Fruit fly (Drosophila melanogaster) whole organism, embryonic: Measurements from ENCODE around the gene Mrgn1.

Source experiments
- Bgb ChIP-seq: fragments of 200-800 bp; sonication (Bioruptor generic); IDR thresholded peaks from 2 replicates; pipeline ENCODE4 v1.3.6; 2022; ENCODE audit warnings: missing biosample characterization, missing genetic modification characterization; ENCODE audit not compliant: partially characterized antibody
- CG10267 ChIP-seq: fragments of 200-800 bp; sonication (Bioruptor generic); optimal IDR thresholded peaks from 2 replicates; lab custom pipeline; 2018; ENCODE audit warnings: missing biosample characterization, mild to moderate bottlenecking, missing genetic modification characterization, moderate library complexity
- CG11695 ChIP-seq: fragments of 200-800 bp; sonication (Bioruptor generic); IDR thresholded peaks from 3 replicates; pipeline ENCODE4 v1.3.6; 2022; ENCODE audit warnings: missing biosample characterization, missing genetic modification characterization
- CG12391 ChIP-seq: fragments of 200-800 bp; sonication (Bioruptor generic); optimal IDR thresholded peaks from 3 replicates; lab custom pipeline; 2018; ENCODE audit warnings: missing biosample characterization, mild to moderate bottlenecking, missing genetic modification characterization, moderate library complexity
- CG13894 ChIP-seq: fragments of 200-800 bp; sonication (Bioruptor generic); optimal IDR thresholded peaks from 3 replicates; lab custom pipeline; 2018; ENCODE audit warnings: missing biosample characterization, mild to moderate bottlenecking, missing genetic modification characterization, moderate library complexity
- CG15073 ChIP-seq: fragments of 200-800 bp; sonication (Bioruptor generic); optimal IDR thresholded peaks from 2 replicates; lab custom pipeline; 2016; ENCODE audit warnings: missing biosample characterization, missing genetic modification characterization
- CG31224 ChIP-seq: fragments of 200-800 bp; sonication (Bioruptor generic); IDR thresholded peaks from 2 replicates; pipeline ENCODE4 v1.3.6; 2022; ENCODE audit warnings: missing biosample characterization, missing genetic modification characterization
- CG32772 ChIP-seq: fragments of 200-800 bp; sonication (Bioruptor generic); IDR thresholded peaks from 2 replicates; pipeline ENCODE4 v1.3.6; 2022; ENCODE audit warnings: missing biosample characterization, missing genetic modification characterization
- CG4282 ChIP-seq: fragments of 200-800 bp; sonication (Bioruptor generic); optimal IDR thresholded peaks from 2 replicates; lab custom pipeline; 2016; ENCODE audit warnings: missing biosample characterization, missing genetic modification characterization
- CG4328 ChIP-seq: fragments of 200-800 bp; sonication (Bioruptor generic); optimal IDR thresholded peaks from 3 replicates; lab custom pipeline; 2017; ENCODE audit warnings: missing biosample characterization, missing genetic modification reagents, missing genetic modification characterization
- CG4424 ChIP-seq: fragments of 200-800 bp; sonication (Bioruptor generic); optimal IDR thresholded peaks from 3 replicates; lab custom pipeline; 2016; ENCODE audit warnings: missing biosample characterization, missing genetic modification characterization
- CG7357 ChIP-seq: fragments of 200-800 bp; sonication (Bioruptor generic); IDR thresholded peaks from 3 replicates; pipeline ENCODE4 v1.3.6; 2022; ENCODE audit warnings: missing biosample characterization, missing genetic modification characterization
- CG7786 ChIP-seq: fragments of 200-800 bp; sonication (Bioruptor generic); optimal IDR thresholded peaks from 2 replicates; lab custom pipeline; 2016; ENCODE audit warnings: missing biosample characterization, missing genetic modification characterization
- CG8924 ChIP-seq: fragments of 200-800 bp; optimal IDR thresholded peaks from 3 replicates; lab custom pipeline; 2019; ENCODE audit warnings: missing biosample characterization, mild to moderate bottlenecking, missing genetic modification characterization, moderate library complexity
- CG9727 ChIP-seq: fragments of 200-800 bp; sonication (Bioruptor generic); optimal IDR thresholded peaks from 3 replicates; lab custom pipeline; 2017; ENCODE audit warnings: missing biosample characterization, mild to moderate bottlenecking, missing genetic modification characterization
- CG9932 ChIP-seq: fragments of 200-800 bp; sonication (Bioruptor generic); IDR thresholded peaks from 2 replicates; pipeline ENCODE4 v1.3.6; 2022; ENCODE audit warnings: missing biosample characterization, missing genetic modification characterization
- Camta ChIP-seq: fragments of 200-800 bp; sonication (Bioruptor generic); optimal IDR thresholded peaks from 2 replicates; lab custom pipeline; 2016; ENCODE audit warnings: missing biosample characterization, missing genetic modification characterization
- D ChIP-seq, 2 experiments: fragments of 200-800 bp in 1 of 2; fragments of >200 bp in 1 of 2; sonication (Bioruptor generic) in 1 of 2; optimal IDR thresholded peaks; 2 replicates in 1 of 2; 3 replicates in 1 of 2; lab custom pipeline; 2017; ENCODE audit warnings: mild to moderate bottlenecking in 1 of 2, missing biosample characterization in 1 of 2, missing genetic modification characterization in 1 of 2, missing genetic modification reagents in 1 of 2
- Fer2 ChIP-seq: fragments of 200-800 bp; sonication (Bioruptor generic); optimal IDR thresholded peaks from 2 replicates; lab custom pipeline; 2018; ENCODE audit warnings: missing biosample characterization, mild to moderate bottlenecking, missing genetic modification characterization, moderate library complexity
- H15 ChIP-seq: fragments of 200-800 bp; sonication (Bioruptor generic); IDR thresholded peaks from 3 replicates; pipeline ENCODE4 v1.3.6; 2022; ENCODE audit warnings: missing biosample characterization, missing genetic modification characterization
- HLH4C ChIP-seq: fragments of 200-800 bp; sonication (Bioruptor generic); IDR thresholded peaks from 3 replicates; pipeline ENCODE4 v1.3.6; 2022; ENCODE audit warnings: missing biosample characterization, missing genetic modification characterization; ENCODE audit not compliant: partially characterized antibody
- Hand ChIP-seq: fragments of 200-800 bp; sonication (Bioruptor generic); optimal IDR thresholded peaks from 2 replicates; lab custom pipeline; 2017; ENCODE audit warnings: mild to moderate bottlenecking, missing biosample characterization, missing genetic modification reagents, missing genetic modification characterization
- Hr51 ChIP-seq, 2 experiments: fragments of 200-800 bp; sonication (Bioruptor generic); optimal IDR thresholded peaks; 2 replicates in 1 of 2; 3 replicates in 1 of 2; lab custom pipeline; 2016 to 2018; ENCODE audit warnings: missing biosample characterization in 2 of 2, missing genetic modification characterization in 2 of 2, mild to moderate bottlenecking in 1 of 2, moderate library complexity in 1 of 2
- Max ChIP-seq: fragments of 200-800 bp; sonication (Bioruptor generic); optimal IDR thresholded peaks from 2 replicates; lab custom pipeline; 2016; ENCODE audit warnings: missing biosample characterization, mild to moderate bottlenecking, missing genetic modification characterization
- Meics ChIP-seq: fragments of 200-800 bp; sonication (Bioruptor generic); optimal IDR thresholded peaks from 2 replicates; lab custom pipeline; 2017; ENCODE audit warnings: missing biosample characterization, mild to moderate bottlenecking, missing genetic modification characterization
- Nf-YC ChIP-seq: fragments of 200-800 bp; optimal IDR thresholded peaks from 3 replicates; lab custom pipeline; 2019; ENCODE audit warnings: missing biosample characterization, mild to moderate bottlenecking, missing genetic modification characterization, moderate library complexity
- Taf1 ChIP-seq: fragments of 200-800 bp; sonication (Bioruptor generic); IDR thresholded peaks from 2 replicates; pipeline ENCODE4 v1.3.6; 2022; ENCODE audit warnings: missing biosample characterization, missing genetic modification characterization
- Tbp ChIP-seq: fragments of >200 bp; optimal IDR thresholded peaks from 2 replicates; lab custom pipeline; 2018; ENCODE audit warnings: missing biosample characterization, missing genetic modification characterization
- al ChIP-seq: fragments of 200-800 bp; sonication (Bioruptor generic); IDR thresholded peaks from 2 replicates; pipeline ENCODE4 v1.3.6; 2022; ENCODE audit warnings: missing biosample characterization, missing genetic modification characterization
- ap ChIP-seq: fragments of 200-800 bp; sonication (Bioruptor generic); IDR thresholded peaks from 2 replicates; pipeline ENCODE4 v1.3.6; 2022; ENCODE audit warnings: missing biosample characterization, missing genetic modification characterization
- bbx ChIP-seq: fragments of 200-800 bp; sonication (Bioruptor generic); IDR thresholded peaks from 2 replicates; pipeline ENCODE4 v1.3.6; 2022; ENCODE audit warnings: missing biosample characterization, missing genetic modification characterization; ENCODE audit not compliant: partially characterized antibody
- bowl ChIP-seq: fragments of 200-800 bp; sonication (Bioruptor generic); IDR thresholded peaks from 2 replicates; pipeline ENCODE4 v1.3.6; 2022; ENCODE audit warnings: missing biosample characterization, missing genetic modification characterization
- bsh ChIP-seq, 2 experiments: fragments of 200-800 bp; sonication (Bioruptor generic); optimal IDR thresholded peaks; 2 replicates each; lab custom pipeline; 2017 to 2018; ENCODE audit warnings: mild to moderate bottlenecking in 2 of 2, missing biosample characterization in 2 of 2, missing genetic modification characterization in 2 of 2, moderate library complexity in 1 of 2
- caup ChIP-seq: fragments of 200-800 bp; sonication (Bioruptor generic); optimal IDR thresholded peaks from 3 replicates; lab custom pipeline; 2017; ENCODE audit warnings: missing biosample characterization, mild to moderate bottlenecking, missing genetic modification characterization, moderate library complexity; ENCODE audit not compliant: severe bottlenecking
- chn ChIP-seq: fragments of 200-800 bp; sonication (Bioruptor generic); optimal IDR thresholded peaks from 2 replicates; lab custom pipeline; 2016; ENCODE audit warnings: missing biosample characterization, missing genetic modification characterization
- crc ChIP-seq: fragments of 200-800 bp; sonication (Bioruptor generic); optimal IDR thresholded peaks from 2 replicates; lab custom pipeline; 2016; ENCODE audit warnings: missing biosample characterization, missing genetic modification characterization
- danr ChIP-seq: fragments of 200-800 bp; sonication (Bioruptor generic); IDR thresholded peaks from 2 replicates; pipeline ENCODE4 v1.3.6; 2022; ENCODE audit warnings: missing biosample characterization, missing genetic modification characterization
- ems ChIP-seq: fragments of 200-800 bp; sonication (Bioruptor generic); optimal IDR thresholded peaks from 3 replicates; lab custom pipeline; 2016; ENCODE audit warnings: missing biosample characterization, missing genetic modification characterization
- en ChIP-seq: fragments of 200-800 bp; sonication (Bioruptor generic); optimal IDR thresholded peaks from 2 replicates; lab custom pipeline; 2016; ENCODE audit warnings: missing biosample characterization, missing genetic modification characterization
- ewg ChIP-seq: fragments of 200-800 bp; sonication (Bioruptor generic); optimal IDR thresholded peaks from 3 replicates; lab custom pipeline; 2017; ENCODE audit warnings: mild to moderate bottlenecking, missing biosample characterization, missing genetic modification reagents, missing genetic modification characterization
- gfzf ChIP-seq: fragments of 200-800 bp; sonication (Bioruptor generic); optimal IDR thresholded peaks from 2 replicates; lab custom pipeline; 2016; ENCODE audit warnings: missing biosample characterization, mild to moderate bottlenecking, missing genetic modification characterization, moderate library complexity
- gsb ChIP-seq: fragments of 200-800 bp; sonication (Bioruptor generic); IDR thresholded peaks from 2 replicates; pipeline ENCODE4 v1.3.6; 2022; ENCODE audit warnings: missing biosample characterization, missing genetic modification characterization
- lilli ChIP-seq: fragments of 200-800 bp; sonication (Bioruptor generic); optimal IDR thresholded peaks from 3 replicates; lab custom pipeline; 2016; ENCODE audit warnings: missing biosample characterization, missing genetic modification characterization
- lmd ChIP-seq: fragments of 200-800 bp; sonication (Bioruptor generic); IDR thresholded peaks from 2 replicates; pipeline ENCODE4 v1.3.6; 2022; ENCODE audit warnings: missing biosample characterization, missing genetic modification characterization
- nom ChIP-seq: fragments of 200-800 bp; sonication (Bioruptor generic); optimal IDR thresholded peaks from 2 replicates; lab custom pipeline; 2017; ENCODE audit warnings: missing biosample characterization, missing genetic modification characterization, mild to moderate bottlenecking, moderate library complexity, missing genetic modification reagents
- otp ChIP-seq: fragments of 200-800 bp; sonication (Bioruptor generic); IDR thresholded peaks from 3 replicates; pipeline ENCODE4, ENCODE4 v1.3.6; 2022; ENCODE audit warnings: missing biosample characterization, missing genetic modification characterization
- p53 ChIP-seq: fragments of 200-800 bp; sonication (Bioruptor generic); optimal IDR thresholded peaks from 2 replicates; lab custom pipeline; 2016; ENCODE audit warnings: missing biosample characterization, missing genetic modification characterization
- pros ChIP-seq: fragments of 200-800 bp; sonication (Bioruptor generic); optimal IDR thresholded peaks from 3 replicates; lab custom pipeline; 2019; ENCODE audit warnings: missing biosample characterization, mild to moderate bottlenecking, missing genetic modification characterization, moderate library complexity
- sens ChIP-seq: fragments of 200-800 bp; sonication (Bioruptor generic); peaks from one replicate; lab custom pipeline; 2016; ENCODE audit warnings: missing biosample characterization, missing genetic modification characterization
- shn ChIP-seq: fragments of 200-800 bp; sonication (Bioruptor generic); optimal IDR thresholded peaks from 3 replicates; lab custom pipeline; 2016; ENCODE audit warnings: missing biosample characterization, missing genetic modification characterization
- toy ChIP-seq: fragments of 200-800 bp; sonication (Bioruptor generic); IDR thresholded peaks from 2 replicates; pipeline ENCODE4 v1.3.6; 2022; ENCODE audit warnings: missing biosample characterization, missing genetic modification characterization
- tx ChIP-seq: fragments of 200-800 bp; sonication (Bioruptor generic); optimal IDR thresholded peaks from 2 replicates; lab custom pipeline; 2016; ENCODE audit warnings: missing biosample characterization, missing genetic modification characterization

Mrgn1 gene

dm6 chrX:13736174-13736482, 14.4 kb upstream of the Mrgn1 start, which contains the start of gene g (continued):
- TF ChIP-seq CG4424 (GFP tag; lab: Kevin White, UChicago) (no peak), otp (GFP tag; lab: Robert Waterston, UW) (no peak), CG7357 (GFP tag; lab: Robert Waterston, UW) (no peak), ewg (no peak), toy (GFP tag; lab: Robert Waterston, UW) (no peak), lmd (GFP tag; lab: Robert Waterston, UW) (no peak), caup (GFP tag; lab: Kevin White, UChicago) (no peak), CG32772 (GFP tag; lab: Robert Waterston, UW) (peak; percentile 17; the same call in 1 of the 2 replicates), Tbp (GFP tag; lab: Kevin White, UChicago) (no peak), Hr51 (GFP tag; optimal IDR thresholded peaks at IDR 0.05; lab: Kevin White, UChicago) (no peak), bbx (peak; percentile 88), CG4282 (no peak), CG12391 (no peak), ems (GFP tag; lab: Kevin White, UChicago) (no peak), gsb (GFP tag; lab: Robert Waterston, UW) (no peak), Meics (GFP tag; lab: Kevin White, UChicago) (no peak), CG7786 (GFP tag; lab: Kevin White, UChicago) (no peak), CG31224 (GFP tag; lab: Robert Waterston, UW) (no peak), CG13894 (no peak), tx (GFP tag; lab: Kevin White, UChicago) (no peak), bowl (GFP tag; lab: Robert Waterston, UW) (no peak), D (optimal IDR thresholded peaks at IDR 0.05; lab: Kevin White, UChicago) (no peak), D (GFP tag; optimal IDR thresholded peaks at IDR 0.05; lab: Kevin White, UChicago) (no peak), al (no peak), bsh (GFP tag; optimal IDR thresholded peaks at IDR 0.05; lab: Kevin White, UChicago) (no peak), CG9727 (GFP tag; lab: Kevin White, UChicago) (no peak), CG8924 (tag; lab: Kevin White, UChicago) (no peak), Hand (no peak), HLH4C (GFP tag; lab: Robert Waterston, UW) (peak; percentile 84), en (GFP tag; lab: Kevin White, UChicago) (no peak), ap (no peak), Nf-YC (tag; lab: Kevin White, UChicago) (no peak), CG4328 (GFP tag; lab: Kevin White, UChicago) (no peak), Taf1 (no peak), shn (GFP tag; lab: Kevin White, UChicago) (no peak), Max (no peak), CG10267 (tag; lab: Kevin White, UChicago) (peak; percentile 7), danr (GFP tag; lab: Robert Waterston, UW) (no peak), Bgb (GFP tag; lab: Robert Waterston, UW) (peak; percentile 95), gfzf (GFP tag; lab: Kevin White, UChicago) (peak; percentile 48), p53 (no peak), pros (GFP tag; lab: Kevin White, UChicago) (no peak), H15 (GFP tag; lab: Robert Waterston, UW) (no peak), crc (GFP tag; lab: Kevin White, UChicago) (no peak), CG11695 (no peak), sens (GFP tag; lab: Kevin White, UChicago) (peak; percentile 50), Fer2 (tag; lab: Kevin White, UChicago) (no peak), nom (no peak), CG9932 (GFP tag; lab: Robert Waterston, UW) (peak; percentile 42; the same call in 1 of the 2 replicates), CG15073 (GFP tag; lab: Kevin White, UChicago) (no peak), lilli (GFP tag; lab: Kevin White, UChicago) (no peak), Camta (GFP tag; lab: Kevin White, UChicago) (no peak), chn (GFP tag; lab: Kevin White, UChicago) (no peak)
